Fruit fly (Drosophila melanogaster) whole organism, wandering third instar larva: ENCODE data around the gene CG31075.

Source experiments
- Abd-B ChIP-seq: fragments of >200 bp; optimal IDR thresholded peaks from 2 replicates; lab custom pipeline; 2017; ENCODE audit warnings: missing biosample characterization, missing genetic modification characterization
- CG32264 ChIP-seq: fragments of 200-800 bp; sonication (Bioruptor generic); optimal IDR thresholded peaks from 2 replicates; lab custom pipeline; 2016; ENCODE audit warnings: missing biosample characterization, missing genetic modification characterization
- CG9705 ChIP-seq: fragments of 200-800 bp; sonication (Bioruptor generic); optimal IDR thresholded peaks from 2 replicates; lab custom pipeline; 2018; ENCODE audit warnings: missing biosample characterization, mild to moderate bottlenecking, missing genetic modification characterization
- CrebA ChIP-seq: fragments of 200-800 bp; sonication (Bioruptor generic); optimal IDR thresholded peaks from 2 replicates; lab custom pipeline; 2016; ENCODE audit warnings: missing biosample characterization, mild to moderate bottlenecking, missing genetic modification characterization, borderline replicate concordance
- Dfd ChIP-seq: fragments of >200 bp; optimal IDR thresholded peaks from 2 replicates; lab custom pipeline; 2017; ENCODE audit warnings: missing biosample characterization, missing genetic modification characterization
- GATAd ChIP-seq: sonication (Bioruptor generic); optimal IDR thresholded peaks from 2 replicates; lab custom pipeline; 2016; ENCODE audit warnings: missing biosample characterization, missing genetic modification characterization
- Hnf4 ChIP-seq: fragments of 200-800 bp; sonication (Bioruptor generic); optimal IDR thresholded peaks from 2 replicates; lab custom pipeline; 2016; ENCODE audit warnings: missing biosample characterization, mild to moderate bottlenecking, missing genetic modification characterization
- Hr83 ChIP-seq: fragments of 200-300 bp; sonication (Bioruptor generic); optimal IDR thresholded peaks from 2 replicates; lab custom pipeline; 2016; ENCODE audit warnings: missing biosample characterization, mild to moderate bottlenecking, missing genetic modification characterization, moderate library complexity; ENCODE audit not compliant: poor library complexity, severe bottlenecking
- Jra ChIP-seq: sonication (Bioruptor generic); optimal IDR thresholded peaks from 2 replicates; lab custom pipeline; 2016; ENCODE audit warnings: missing biosample characterization, missing genetic modification characterization
- Mio ChIP-seq: sonication (Bioruptor generic); optimal IDR thresholded peaks from 2 replicates; lab custom pipeline; 2016; ENCODE audit warnings: missing biosample characterization, missing genetic modification characterization
- Myc ChIP-seq: fragments of >200 bp; optimal IDR thresholded peaks from 2 replicates; lab custom pipeline; 2017
- N ChIP-seq: fragments of >200 bp; optimal IDR thresholded peaks from 2 replicates; lab custom pipeline; 2018; ENCODE audit warnings: missing biosample characterization, missing external identifiers, missing genetic modification characterization
- OdsH ChIP-seq: fragments of 200-800 bp; sonication (Bioruptor generic); optimal IDR thresholded peaks from 2 replicates; lab custom pipeline; 2016; ENCODE audit warnings: missing biosample characterization, mild to moderate bottlenecking, missing genetic modification characterization
- Rel ChIP-seq, 2 experiments: fragments of 200-800 bp; sonication (Bioruptor generic) in 1 of 2; optimal IDR thresholded peaks; 2 replicates in 1 of 2; 3 replicates in 1 of 2; lab custom pipeline; 2016 to 2019; ENCODE audit warnings: mild to moderate bottlenecking in 2 of 2, missing biosample characterization in 2 of 2, missing genetic modification characterization in 2 of 2, moderate library complexity in 1 of 2
- Sp1 ChIP-seq: fragments of 200-800 bp; sonication (Bioruptor generic); optimal IDR thresholded peaks from 3 replicates; lab custom pipeline; 2019; ENCODE audit warnings: missing biosample characterization, mild to moderate bottlenecking, missing genetic modification characterization, moderate library complexity
- Vsx2 ChIP-seq: fragments of 200-300, 225-300 bp; sonication (Bioruptor generic); optimal IDR thresholded peaks from 2 replicates; lab custom pipeline; 2018; ENCODE audit warnings: missing biosample characterization, missing genetic modification characterization; ENCODE audit not compliant: partially characterized antibody
- dl ChIP-seq, 2 experiments: fragments of 175-275, 200-275 bp in 1 of 2; fragments of 200-275 bp in 1 of 2; sonication (Bioruptor generic); optimal IDR thresholded peaks; lab custom pipeline; 2018; ENCODE audit warnings: mild to moderate bottlenecking in 2 of 2, missing biosample characterization in 2 of 2, missing genetic modification characterization in 2 of 2, moderate library complexity in 2 of 2; ENCODE audit not compliant: partially characterized antibody in 2 of 2, insufficient read depth in 1 of 2
- dmrt93B ChIP-seq: fragments of 200-800 bp; sonication (Bioruptor generic); optimal IDR thresholded peaks from 2 replicates; lab custom pipeline; 2018; ENCODE audit warnings: missing biosample characterization, mild to moderate bottlenecking, missing genetic modification characterization
- dsf ChIP-seq: sonication (Bioruptor generic); optimal IDR thresholded peaks from 2 replicates; lab custom pipeline; 2016; ENCODE audit warnings: missing biosample characterization, missing genetic modification characterization, borderline replicate concordance
- ey ChIP-seq: fragments of 200-800 bp; sonication (Bioruptor generic); optimal IDR thresholded peaks from 2 replicates; lab custom pipeline; 2016; ENCODE audit warnings: missing biosample characterization, missing genetic modification characterization
- foxo ChIP-seq, 2 experiments: fragments of 200-800 bp; sonication (Bioruptor generic); optimal IDR thresholded peaks; 2 replicates in 1 of 2; 3 replicates in 1 of 2; lab custom pipeline; 2016 to 2017; ENCODE audit warnings: missing biosample characterization in 2 of 2, missing genetic modification characterization in 2 of 2
- fru ChIP-seq: fragments of 200-800 bp; sonication (Bioruptor generic); optimal IDR thresholded peaks from 3 replicates; lab custom pipeline; 2016; ENCODE audit warnings: missing biosample characterization, mild to moderate bottlenecking, missing genetic modification characterization
- lola ChIP-seq: fragments of >200 bp; optimal IDR thresholded peaks from 2 replicates; lab custom pipeline; 2017; ENCODE audit warnings: missing biosample characterization, missing genetic modification characterization
- pan ChIP-seq: fragments of >200 bp; optimal IDR thresholded peaks from 2 replicates; lab custom pipeline; 2017
- psq ChIP-seq: fragments of 200-800 bp; sonication (Bioruptor generic); optimal IDR thresholded peaks from 3 replicates; lab custom pipeline; 2017; ENCODE audit warnings: missing biosample characterization, mild to moderate bottlenecking, missing genetic modification characterization, moderate library complexity
- rgr ChIP-seq: fragments of 200-800 bp; sonication (Bioruptor generic); optimal IDR thresholded peaks from 3 replicates; lab custom pipeline; 2016; ENCODE audit warnings: missing biosample characterization, mild to moderate bottlenecking, missing genetic modification characterization
- sv ChIP-seq: fragments of 200-800 bp; sonication (Bioruptor generic); optimal IDR thresholded peaks from 3 replicates; lab custom pipeline; 2016; ENCODE audit warnings: missing biosample characterization, missing genetic modification characterization

The CG31075 gene

dm6 chr3R:26963747-26964174 lies 24.6 kb downstream of the CG31075 start (continued):
- TF ChIP-seq Jra (GFP tag; lab: Kevin White, UChicago): no peak

- TF ChIP-seq pan (no peak), OdsH (GFP tag; lab: Kevin White, UChicago) (no peak), psq (no peak), dl (GFP tag; optimal IDR thresholded peaks at IDR 0.05; lab: Kevin White, UChicago; ENCODE audit: insufficient read depth in 1 of 2, partially characterized antibody in 2 of 2) (peak in 1 of 2 experiments; percentile 5), rgr (GFP tag; lab: Kevin White, UChicago) (no peak)
These were observed 27.8 kb downstream of the CG31075 start for dm6 chr3R:26960496-26960895.

- TF ChIP-seq psq (no peak), Rel (GFP tag; optimal IDR thresholded peaks at IDR 0.05; lab: Kevin White, UChicago) (no peak), Rel (tag; optimal IDR thresholded peaks at IDR 0.05; lab: Kevin White, UChicago) (peak; percentile 64), Sp1 (GFP tag; lab: Kevin White, UChicago) (no peak), Myc (lab: Kevin White, UChicago) (no peak), pan (no peak), fru (no peak), Mio (GFP tag; lab: Kevin White, UChicago) (no peak), Hr83 (GFP tag; lab: Kevin White, UChicago) (no peak)
These were observed 29.9 kb downstream of the CG31075 start, which contains the start of gene CG6330 for dm6 chr3R:26958314-26958979. TSS of gene CG6330 (minus strand) at chr3R:26958491.

dm6 chr3R:26957132-26957531 lies 31.2 kb downstream of the CG31075 start:
- TF ChIP-seq N (GFP tag; lab: Kevin White, UChicago) (peak; percentile 15), dsf (no peak), Myc (lab: Kevin White, UChicago) (peak; percentile 3)

- TF ChIP-seq dl (GFP tag; optimal IDR thresholded peaks at IDR 0.05; lab: Kevin White, UChicago; ENCODE audit: insufficient read depth in 1 of 2, partially characterized antibody in 2 of 2) (no peak), GATAd (GFP tag; lab: Kevin White, UChicago) (no peak), sv (GFP tag; lab: Kevin White, UChicago) (no peak), rgr (GFP tag; lab: Kevin White, UChicago) (no peak), dsf (no peak), Rel (GFP tag; optimal IDR thresholded peaks at IDR 0.05; lab: Kevin White, UChicago) (no peak), Rel (tag; optimal IDR thresholded peaks at IDR 0.05; lab: Kevin White, UChicago) (no peak), lola (GFP tag; lab: Kevin White, UChicago) (no peak), Hr83 (GFP tag; lab: Kevin White, UChicago) (no peak), CrebA (GFP tag; lab: Kevin White, UChicago) (no peak), fru (no peak), dmrt93B (GFP tag; lab: Kevin White, UChicago) (no peak), pan (no peak), Hnf4 (GFP tag; lab: Kevin White, UChicago) (no peak), CG9705 (GFP tag; lab: Kevin White, UChicago) (no peak), Mio (GFP tag; lab: Kevin White, UChicago) (no peak), Vsx2 (GFP tag; lab: Kevin White, UChicago) (no peak)
These were observed 31.8 kb downstream of the CG31075 start for dm6 chr3R:26956376-26957062.

DNA sequence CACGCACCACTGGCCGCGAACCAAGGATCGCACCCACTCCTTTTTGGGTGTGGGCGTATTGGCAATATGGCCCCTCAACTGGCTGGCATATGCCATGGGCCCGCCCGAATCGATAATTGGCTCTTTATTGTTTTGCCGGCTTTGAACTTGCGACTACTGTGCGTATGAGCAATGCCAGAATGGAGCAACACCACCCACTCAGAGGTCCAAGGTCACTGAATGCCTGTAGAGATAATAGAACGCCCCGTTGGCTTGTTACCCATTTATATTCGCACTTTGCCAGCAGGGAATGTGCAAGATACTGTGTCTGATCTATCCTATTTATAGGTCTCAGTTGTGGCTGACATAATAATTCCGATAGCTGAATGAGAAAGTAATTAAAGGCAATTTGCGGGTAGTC lies 32.8 kb downstream of the CG31075 start:
- TF ChIP-seq rgr (GFP tag; lab: Kevin White, UChicago): no peak
- no peak for TF ChIP-seq ey
- no peak for TF ChIP-seq Abd-B (GFP tag; lab: Kevin White, UChicago)
- no peak for TF ChIP-seq Dfd (GFP tag; lab: Kevin White, UChicago)
- no peak for TF ChIP-seq Myc (lab: Kevin White, UChicago)
- TF ChIP-seq foxo (GFP tag; optimal IDR thresholded peaks at IDR 0.05; lab: Kevin White, UChicago): no peak
- no peak for TF ChIP-seq GATAd (GFP tag; lab: Kevin White, UChicago)
- no peak for TF ChIP-seq N (GFP tag; lab: Kevin White, UChicago)
- TF ChIP-seq CG32264: no peak
